Fruit fly (Drosophila melanogaster): Measurements from ENCODE around the gene CG42613.

- no peak for TF ChIP-seq CTCF (optimal IDR thresholded peaks at IDR 0.05)
- no peak for TF ChIP-seq CG8478 (optimal IDR thresholded peaks at IDR 0.05)
These were observed 88.5 kb downstream of the CG42613 start for dm6 chr3R:19017318-19018043.
